Worm (Caenorhabditis elegans): ENCODE results near the gene ZK418.6.

- no peak for TF ChIP-seq ama-1 (optimal IDR thresholded peaks at IDR 0.05)
- no peak for TF ChIP-seq flt-1 (GFP tag; IDR thresholded peaks at IDR 0.05)
- no peak for TF ChIP-seq pes-1 (GFP tag; IDR thresholded peaks at IDR 0.05)
- no peak for TF ChIP-seq ets-7 (tag; optimal IDR thresholded peaks at IDR 0.05)
- no peak for TF ChIP-seq tbx-11 (GFP tag; IDR thresholded peaks at IDR 0.05)
- no peak for TF ChIP-seq ceh-13 (GFP tag; optimal IDR thresholded peaks at IDR 0.05)
- TF ChIP-seq hmbx-1 (tag; optimal IDR thresholded peaks at IDR 0.05) = no peak
- TF ChIP-seq ceh-36 (tag; optimal IDR thresholded peaks at IDR 0.05) = no peak
- no peak for TF ChIP-seq sea-1 (GFP tag; conservative IDR thresholded peaks at IDR 0.05)
- TF ChIP-seq F13C5.2 (tag; optimal IDR thresholded peaks at IDR 0.05) = no peak
- no peak for TF ChIP-seq B0310.2 (tag; optimal IDR thresholded peaks at IDR 0.05)
Measured at ce11 chrIII:7032070-7032469, 46.6 kb downstream of the ZK418.6 start.
